Worm (Caenorhabditis elegans) whole organism, L2 larva: ENCODE results near the gene magu-4.

Experiments used
- C34F6.9 ChIP-seq: fragments of 150-350 bp; optimal IDR thresholded peaks from 2 replicates; lab custom pipeline; 2014; ENCODE audit warnings: missing biosample characterization, missing genetic modification characterization
- F13H6.1 ChIP-seq: sonication (generic microtip); optimal IDR thresholded peaks from 2 replicates; lab custom pipeline; 2016; ENCODE audit warnings: missing genetic modification characterization, missing compliant biosample characterization
- ZK546.5 ChIP-seq: sonication (generic microtip); optimal IDR thresholded peaks from 2 replicates; lab custom pipeline; 2017; ENCODE audit warnings: missing biosample characterization, missing genetic modification characterization
- aly-2 ChIP-seq: fragments of 150-350 bp; optimal IDR thresholded peaks from 2 replicates; lab custom pipeline; 2014; ENCODE audit warnings: missing biosample characterization, missing genetic modification characterization
- ama-1 ChIP-seq: fragments of 150-350 bp; optimal IDR thresholded peaks from 2 replicates; lab custom pipeline; 2018; ENCODE audit warnings: inconsistent platforms
- blmp-1 ChIP-seq: sonication (generic microtip); optimal IDR thresholded peaks from 2 replicates; lab custom pipeline; 2017; ENCODE audit warnings: missing genetic modification characterization, mild to moderate bottlenecking, missing compliant biosample characterization, antibody characterized with exemption, moderate library complexity; ENCODE audit not compliant: insufficient read depth
- ceh-16 ChIP-seq: fragments of 150-350 bp; optimal IDR thresholded peaks from 2 replicates; lab custom pipeline; 2014; ENCODE audit warnings: missing biosample characterization, missing genetic modification characterization
- crh-2 ChIP-seq: sonication (generic microtip); optimal IDR thresholded peaks from 2 replicates; lab custom pipeline; 2017; ENCODE audit warnings: missing biosample characterization, missing genetic modification characterization
- dmd-4 ChIP-seq: sonication (generic microtip); optimal IDR thresholded peaks from 2 replicates; lab custom pipeline; 2017; ENCODE audit warnings: missing biosample characterization, missing genetic modification characterization
- elt-3 ChIP-seq: sonication (generic microtip); optimal IDR thresholded peaks from 2 replicates; lab custom pipeline; 2017; ENCODE audit warnings: missing biosample characterization, missing genetic modification characterization
- gmeb-1 ChIP-seq: fragments of 150-350 bp; optimal IDR thresholded peaks from 2 replicates; lab custom pipeline; 2014; ENCODE audit warnings: missing biosample characterization, missing genetic modification characterization
- lin-13 ChIP-seq: fragments of 150-350 bp; optimal IDR thresholded peaks from 2 replicates; lab custom pipeline; 2014; ENCODE audit warnings: missing biosample characterization, missing genetic modification reagents, missing genetic modification characterization
- lin-39 ChIP-seq: fragments of 150-350 bp; optimal IDR thresholded peaks from 2 replicates; lab custom pipeline; 2014; ENCODE audit warnings: missing biosample characterization, missing genetic modification reagents, missing genetic modification characterization
- nhr-11 ChIP-seq: fragments of 150-350 bp; optimal IDR thresholded peaks from 2 replicates; lab custom pipeline; 2014; ENCODE audit warnings: missing biosample characterization, missing genetic modification characterization
- nhr-12 ChIP-seq: fragments of 150-350 bp; optimal IDR thresholded peaks from 2 replicates; lab custom pipeline; 2014; ENCODE audit warnings: missing biosample characterization, missing genetic modification characterization
- nhr-129 ChIP-seq: fragments of 150-350 bp; optimal IDR thresholded peaks from 2 replicates; lab custom pipeline; 2014; ENCODE audit warnings: missing biosample characterization, missing genetic modification characterization
- nhr-21 ChIP-seq: fragments of 150-350 bp; optimal IDR thresholded peaks from 2 replicates; lab custom pipeline; 2014; ENCODE audit warnings: missing biosample characterization, missing genetic modification characterization
- nhr-23 ChIP-seq: fragments of 150-350 bp; optimal IDR thresholded peaks from 2 replicates; lab custom pipeline; 2014; ENCODE audit warnings: missing biosample characterization, missing genetic modification reagents, missing genetic modification characterization
- nhr-237 ChIP-seq: fragments of 150-350 bp; optimal IDR thresholded peaks from 2 replicates; lab custom pipeline; 2014; ENCODE audit warnings: missing biosample characterization, missing genetic modification characterization
- nhr-25 ChIP-seq: fragments of 150-350 bp; sonication (generic microtip); optimal IDR thresholded peaks from 3 replicates; lab custom pipeline; 2014; ENCODE audit warnings: missing biosample characterization, missing genetic modification characterization
- nhr-6 ChIP-seq: fragments of 150-350 bp; optimal IDR thresholded peaks from 2 replicates; lab custom pipeline; 2014; ENCODE audit warnings: missing biosample characterization, missing genetic modification characterization
- nhr-77 ChIP-seq: fragments of 150-350 bp; optimal IDR thresholded peaks from 2 replicates; lab custom pipeline; 2014; ENCODE audit warnings: missing biosample characterization, missing genetic modification characterization
- sem-4 ChIP-seq: fragments of 150-350 bp; optimal IDR thresholded peaks from 2 replicates; lab custom pipeline; 2014; ENCODE audit warnings: missing biosample characterization, missing genetic modification reagents, missing genetic modification characterization
- skn-1 ChIP-seq: sonication (generic microtip); optimal IDR thresholded peaks from 2 replicates; lab custom pipeline; 2017; ENCODE audit warnings: missing biosample characterization, missing genetic modification characterization
- sma-3 ChIP-seq: sonication (generic microtip); optimal IDR thresholded peaks from 2 replicates; lab custom pipeline; 2016; ENCODE audit warnings: missing genetic modification reagents, missing genetic modification characterization, missing compliant biosample characterization
- unc-39 ChIP-seq: fragments of 150-350 bp; optimal IDR thresholded peaks from 2 replicates; lab custom pipeline; 2014; ENCODE audit warnings: missing biosample characterization, missing genetic modification characterization
- unc-55 ChIP-seq: fragments of 150-350 bp; sonication (generic microtip); optimal IDR thresholded peaks from 3 replicates; lab custom pipeline; 2014; ENCODE audit warnings: missing biosample characterization, missing genetic modification reagents, missing genetic modification characterization
- unc-62 ChIP-seq: fragments of 150-350 bp; optimal IDR thresholded peaks from 2 replicates; lab custom pipeline; 2014; ENCODE audit warnings: missing biosample characterization, missing genetic modification reagents, missing genetic modification characterization
- zag-1 ChIP-seq: fragments of 150-350 bp; optimal IDR thresholded peaks from 2 replicates; lab custom pipeline; 2014; ENCODE audit warnings: missing biosample characterization, missing genetic modification characterization
- ztf-1 ChIP-seq: fragments of 200-800 bp; sonication (Bioruptor generic); conservative IDR thresholded peaks from 2 replicates; pipeline ENCODE4 v1.3.6; 2022; ENCODE audit warnings: missing genetic modification characterization, missing compliant biosample characterization
- ztf-11 ChIP-seq: sonication (generic microtip); optimal IDR thresholded peaks from 2 replicates; lab custom pipeline; 2017; ENCODE audit warnings: missing biosample characterization, missing genetic modification characterization

Gene magu-4

ce11 chrIV:9977602-9978172 lies 31.9 kb upstream of the magu-4 start, which contains the start of gene dhp-2:
dhp-2 (plus strand) TSS chrIV:9978122.
- TF ChIP-seq nhr-23, result no peak
- TF ChIP-seq aly-2 (tag; lab: Kevin White, UChicago), result no peak
- TF ChIP-seq unc-55, result no peak
- no peak for TF ChIP-seq zag-1 (tag; lab: Kevin White, UChicago)
- no peak for TF ChIP-seq nhr-21
- no peak for TF ChIP-seq lin-39 (tag; lab: Kevin White, UChicago)
- TF ChIP-seq sma-3 (GFP tag; lab: Kevin White, UChicago), result no peak
- no peak for TF ChIP-seq nhr-25
- no peak for TF ChIP-seq elt-3
- no peak for TF ChIP-seq gmeb-1 (tag; lab: Kevin White, UChicago)
- no peak for TF ChIP-seq nhr-129 (tag; lab: Kevin White, UChicago)
- TF ChIP-seq unc-39 (tag; lab: Kevin White, UChicago), result no peak

ce11 chrIV:9982226-9982794 lies 27.2 kb upstream of the magu-4 start, which contains the start of gene rrp-1:
rrp-1 (minus strand) TSS chrIV:9982276.
- TF ChIP-seq ama-1 (lab: Kevin White, UChicago) (no peak), lin-13 (no peak), unc-62 (no peak), nhr-6 (tag; lab: Kevin White, UChicago) (no peak), elt-3 (no peak), ZK546.5 (tag; lab: Kevin White, UChicago) (no peak), crh-2 (tag; lab: Kevin White, UChicago) (no peak), unc-55 (peak; percentile 41), C34F6.9 (peak; percentile 38), dmd-4 (tag; lab: Kevin White, UChicago) (no peak), zag-1 (tag; lab: Kevin White, UChicago) (no peak)

ce11 chrIV:9982895-9983294 lies 26.7 kb upstream of the magu-4 start, which contains the start of gene mam-2:
mam-2 (plus strand) TSS chrIV:9983195.
- no peak for TF ChIP-seq nhr-11 (tag; lab: Kevin White, UChicago)
- TF ChIP-seq ztf-1 (GFP tag; lab: Robert Waterston, UW), result no peak
- no peak for TF ChIP-seq blmp-1 (tag; lab: Kevin White, UChicago)

- TF ChIP-seq F13H6.1 (tag; lab: Kevin White, UChicago), result no peak
- peak; percentile 27 for TF ChIP-seq crh-2 (tag; lab: Kevin White, UChicago)
Measured at ce11 chrIV:9989416-9989815, 20.1 kb upstream of the magu-4 start.

- TF ChIP-seq nhr-77 (tag; lab: Kevin White, UChicago) (no peak), nhr-12 (tag; lab: Kevin White, UChicago) (no peak), ceh-16 (tag; lab: Kevin White, UChicago) (no peak), gmeb-1 (tag; lab: Kevin White, UChicago) (no peak), sem-4 (tag; lab: Kevin White, UChicago) (no peak), blmp-1 (tag; lab: Kevin White, UChicago) (no peak), elt-3 (no peak), ztf-11 (tag; lab: Kevin White, UChicago) (no peak), ztf-1 (GFP tag; lab: Robert Waterston, UW) (no peak), crh-2 (tag; lab: Kevin White, UChicago) (peak; percentile 20), skn-1 (tag; lab: Kevin White, UChicago) (peak; percentile 70), nhr-237 (tag; lab: Kevin White, UChicago) (no peak), nhr-6 (tag; lab: Kevin White, UChicago) (no peak), F13H6.1 (tag; lab: Kevin White, UChicago) (no peak)
Measured at ce11 chrIV:9993403-9994132, 16.0 kb upstream of the magu-4 start.
